Worm (Caenorhabditis elegans): ENCODE results near the gene F47B8.10.

DNA sequence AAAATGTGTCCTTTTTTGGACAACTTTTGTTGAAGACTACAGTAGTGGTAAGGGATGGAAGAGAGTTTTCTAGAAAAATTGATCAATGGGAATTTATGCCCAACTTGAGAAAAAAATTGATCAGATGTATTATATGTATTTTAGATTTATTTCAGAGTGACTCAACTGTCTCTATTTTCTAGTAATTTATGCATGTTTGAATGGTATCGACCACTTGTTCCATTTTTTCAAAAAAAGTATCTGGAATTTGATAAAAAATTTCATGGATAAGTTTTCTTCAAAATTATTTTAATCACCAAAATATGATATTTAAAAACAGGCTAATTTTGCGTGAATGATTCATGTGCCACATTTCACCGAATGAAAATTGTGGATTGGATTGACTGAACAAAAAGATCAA, 50.1 kb downstream of the F47B8.10 start, which contains the start of gene C15H11.10:
- no peak for TF ChIP-seq tab-1 (GFP tag; IDR thresholded peaks at IDR 0.05)
- no peak for TF ChIP-seq ref-1 (GFP tag; conservative IDR thresholded peaks at IDR 0.05)
- no peak for TF ChIP-seq ztf-23 (GFP tag; IDR thresholded peaks at IDR 0.05)
- TF ChIP-seq cog-1 (tag; optimal IDR thresholded peaks at IDR 0.05): no peak
- no peak for TF ChIP-seq med-1 (GFP tag; optimal IDR thresholded peaks at IDR 0.05; ENCODE audit: insufficient read depth)
- no peak for TF ChIP-seq klf-2 (GFP tag; conservative IDR thresholded peaks at IDR 0.05)

Data from whole organism, midembryonic.